Worm (Caenorhabditis elegans): Measurements from ENCODE around the gene slc-25A29.

DNA sequence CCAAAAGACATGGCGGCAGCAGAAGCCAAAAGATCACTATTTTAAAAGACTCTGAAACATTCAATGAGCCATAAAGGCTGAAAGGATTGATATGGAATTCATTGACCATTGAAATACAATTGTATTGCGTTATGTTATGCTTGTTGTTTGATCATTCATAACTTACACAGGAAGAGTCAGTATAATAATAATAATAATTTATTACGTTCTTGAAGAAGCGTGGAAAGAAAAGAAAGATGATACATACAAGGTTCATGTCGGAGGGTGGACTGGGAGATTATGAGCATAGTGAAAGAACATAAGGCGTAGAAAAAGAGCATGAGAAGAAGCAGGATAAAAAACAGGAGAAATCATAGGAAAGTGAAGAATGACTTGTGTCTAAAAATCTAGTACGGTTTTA, 17.9 kb downstream of the slc-25A29 start, which contains the start of gene F43D2.7:
- TF ChIP-seq lir-3 (tag; optimal IDR thresholded peaks at IDR 0.05; ENCODE audit: poor library complexity): no peak
- no peak for TF ChIP-seq sup-37 (GFP tag; optimal IDR thresholded peaks at IDR 0.05)
- no peak for TF ChIP-seq ceh-88 (GFP tag; IDR thresholded peaks at IDR 0.05)
- TF ChIP-seq nhr-28 (tag; optimal IDR thresholded peaks at IDR 0.05): no peak
- no peak for TF ChIP-seq sox-4 (tag; optimal IDR thresholded peaks at IDR 0.05)
- no peak for TF ChIP-seq pqm-1 (tag; optimal IDR thresholded peaks at IDR 0.05)
- no peak for TF ChIP-seq blmp-1 (tag; optimal IDR thresholded peaks at IDR 0.05)
- no peak for TF ChIP-seq ces-1 (GFP tag; optimal IDR thresholded peaks at IDR 0.05)
- no peak for TF ChIP-seq zag-1 (tag; optimal IDR thresholded peaks at IDR 0.05)
- no peak for TF ChIP-seq grh-1 (GFP tag; IDR thresholded peaks at IDR 0.05)

All from whole organism, L1 larva.